Fruit fly (Drosophila melanogaster) whole organism, embryonic: ENCODE data around the gene Pp2A-29B.
A peak's percentile ranks its signal among the peaks of the same experiment; 100 is the strongest.

Experiments used
- Abd-B ChIP-seq: fragments of 200-800 bp; sonication (Bioruptor generic); optimal IDR thresholded peaks from 2 replicates; lab custom pipeline; 2018; ENCODE audit warnings: missing biosample characterization, mild to moderate bottlenecking, missing genetic modification characterization, moderate library complexity
- Atf-2 ChIP-seq: fragments of 200-800 bp; sonication (Bioruptor generic); optimal IDR thresholded peaks from 2 replicates; lab custom pipeline; 2016; ENCODE audit warnings: missing biosample characterization, missing genetic modification characterization
- Bgb ChIP-seq: fragments of 200-800 bp; sonication (Bioruptor generic); IDR thresholded peaks from 2 replicates; pipeline ENCODE4 v1.3.6; 2022; ENCODE audit warnings: missing biosample characterization, missing genetic modification characterization; ENCODE audit not compliant: partially characterized antibody
- CG13424 ChIP-seq: fragments of 200-800 bp; sonication (Bioruptor generic); optimal IDR thresholded peaks from 2 replicates; lab custom pipeline; 2019; ENCODE audit warnings: missing biosample characterization, mild to moderate bottlenecking, missing genetic modification characterization, moderate library complexity
- CG15601 ChIP-seq: fragments of 200-800 bp; sonication (Bioruptor generic); optimal IDR thresholded peaks from 3 replicates; lab custom pipeline; 2019; ENCODE audit warnings: missing biosample characterization, mild to moderate bottlenecking, missing genetic modification characterization, moderate library complexity
- CG1832 ChIP-seq: fragments of 200-800 bp; sonication (Bioruptor generic); optimal IDR thresholded peaks from 2 replicates; lab custom pipeline; 2017; ENCODE audit warnings: missing biosample characterization, mild to moderate bottlenecking, missing genetic modification characterization, inconsistent platforms
- CG3281 ChIP-seq: fragments of 200-800 bp; sonication (Bioruptor generic); optimal IDR thresholded peaks from 3 replicates; lab custom pipeline; 2017; ENCODE audit warnings: missing biosample characterization, mild to moderate bottlenecking, missing genetic modification characterization
- CG6813 ChIP-seq: fragments of 200-800 bp; sonication (Bioruptor generic); optimal IDR thresholded peaks from 2 replicates; lab custom pipeline; 2017; ENCODE audit warnings: missing biosample characterization, missing genetic modification characterization, mild to moderate bottlenecking, moderate library complexity, missing genetic modification reagents
- CG7556 ChIP-seq: fragments of 200-800 bp; sonication (Bioruptor generic); optimal IDR thresholded peaks from 2 replicates; lab custom pipeline; 2017; ENCODE audit warnings: missing biosample characterization, mild to moderate bottlenecking, missing genetic modification characterization
- CG7839 ChIP-seq: fragments of 200-800 bp; sonication (Bioruptor generic); optimal IDR thresholded peaks from 3 replicates; lab custom pipeline; 2018; ENCODE audit warnings: missing biosample characterization, mild to moderate bottlenecking, missing genetic modification characterization, moderate library complexity
- CG7963 ChIP-seq: fragments of 200-800 bp; sonication (Bioruptor generic); IDR thresholded peaks from 3 replicates; pipeline ENCODE4 v1.3.6; 2022; ENCODE audit warnings: missing biosample characterization, missing genetic modification characterization; ENCODE audit not compliant: partially characterized antibody
- CoRest ChIP-seq: fragments of 200-800 bp; sonication (Bioruptor generic); optimal IDR thresholded peaks from 3 replicates; lab custom pipeline; 2018; ENCODE audit warnings: missing biosample characterization, mild to moderate bottlenecking, missing genetic modification characterization, moderate library complexity
- Dbx ChIP-seq: fragments of 200-800 bp; sonication (Bioruptor generic); IDR thresholded peaks from 3 replicates; pipeline ENCODE4 v1.3.6; 2022; ENCODE audit warnings: missing biosample characterization, missing genetic modification characterization
- Ets65A ChIP-seq: fragments of 200-800 bp; sonication (Bioruptor generic); peaks from one replicate; lab custom pipeline; 2016; ENCODE audit warnings: missing biosample characterization, missing genetic modification characterization
- HLH54F ChIP-seq: fragments of 200-800 bp; sonication (Bioruptor generic); optimal IDR thresholded peaks from 3 replicates; lab custom pipeline; 2016; ENCODE audit warnings: missing biosample characterization, missing genetic modification characterization
- Hmr ChIP-seq: fragments of 200-800 bp; sonication (Bioruptor generic); optimal IDR thresholded peaks from 3 replicates; lab custom pipeline; 2017; ENCODE audit warnings: mild to moderate bottlenecking, missing biosample characterization, missing genetic modification reagents, missing genetic modification characterization
- Hr3 ChIP-seq: fragments of 200-800 bp; sonication (Bioruptor generic); optimal IDR thresholded peaks from 3 replicates; lab custom pipeline; 2016; ENCODE audit warnings: missing biosample characterization, missing genetic modification characterization
- Hr39 ChIP-seq: fragments of >200 bp; optimal IDR thresholded peaks from 2 replicates; lab custom pipeline; 2017
- Hr51 ChIP-seq, 2 experiments: fragments of 200-800 bp; sonication (Bioruptor generic); optimal IDR thresholded peaks; 2 replicates in 1 of 2; 3 replicates in 1 of 2; lab custom pipeline; 2016 to 2018; ENCODE audit warnings: missing biosample characterization in 2 of 2, missing genetic modification characterization in 2 of 2, mild to moderate bottlenecking in 1 of 2, moderate library complexity in 1 of 2
- Med ChIP-seq: fragments of 200-800 bp; sonication (Bioruptor generic); peaks from one replicate; lab custom pipeline; 2016; ENCODE audit warnings: missing biosample characterization, missing genetic modification characterization, mild to moderate bottlenecking, inconsistent platforms, moderate library complexity
- Meics ChIP-seq: fragments of 200-800 bp; sonication (Bioruptor generic); optimal IDR thresholded peaks from 2 replicates; lab custom pipeline; 2017; ENCODE audit warnings: missing biosample characterization, mild to moderate bottlenecking, missing genetic modification characterization
- Rx ChIP-seq: fragments of 200-800 bp; sonication (Bioruptor generic); IDR thresholded peaks from 2 replicates; pipeline ENCODE4 v1.3.6; 2022; ENCODE audit warnings: missing biosample characterization, missing genetic modification characterization
- bbx ChIP-seq: fragments of 200-800 bp; sonication (Bioruptor generic); IDR thresholded peaks from 2 replicates; pipeline ENCODE4 v1.3.6; 2022; ENCODE audit warnings: missing biosample characterization, missing genetic modification characterization; ENCODE audit not compliant: partially characterized antibody
- crc ChIP-seq: fragments of 200-800 bp; sonication (Bioruptor generic); optimal IDR thresholded peaks from 2 replicates; lab custom pipeline; 2016; ENCODE audit warnings: missing biosample characterization, missing genetic modification characterization
- crol ChIP-seq: fragments of 200-800 bp; sonication (Bioruptor generic); IDR thresholded peaks from 2 replicates; pipeline ENCODE4 v1.3.6; 2022; ENCODE audit warnings: missing biosample characterization, missing genetic modification characterization
- cwo ChIP-seq: fragments of 200-800 bp; sonication (Bioruptor generic); optimal IDR thresholded peaks from 3 replicates; lab custom pipeline; 2017; ENCODE audit warnings: missing biosample characterization, missing genetic modification characterization, mild to moderate bottlenecking, moderate library complexity, missing genetic modification reagents
- dm ChIP-seq: fragments of 200-800 bp; sonication (Bioruptor generic); optimal IDR thresholded peaks from 3 replicates; lab custom pipeline; 2016; ENCODE audit warnings: missing biosample characterization, missing genetic modification characterization
- eyg ChIP-seq: fragments of 200-800 bp; sonication (Bioruptor generic); optimal IDR thresholded peaks from 3 replicates; lab custom pipeline; 2016; ENCODE audit warnings: missing biosample characterization, missing genetic modification characterization
- jigr1 ChIP-seq: fragments of 200-800 bp; sonication (Bioruptor generic); IDR thresholded peaks from 3 replicates; pipeline ENCODE4 v1.3.6; 2022; ENCODE audit warnings: missing biosample characterization, missing genetic modification characterization
- ken ChIP-seq: fragments of 200-800 bp; sonication (Bioruptor generic); IDR thresholded peaks from 3 replicates; pipeline ENCODE4 v1.3.6; 2022; ENCODE audit warnings: missing biosample characterization, missing genetic modification characterization
- lola ChIP-seq, 3 experiments: fragments of >200 bp in 2 of 3; fragments of 200-800 bp in 1 of 3; sonication (Bioruptor generic) in 1 of 3; optimal IDR thresholded peaks; 2 replicates each; lab custom pipeline; 2017 to 2019; ENCODE audit warnings: missing biosample characterization in 3 of 3, missing genetic modification characterization in 3 of 3, mild to moderate bottlenecking in 1 of 3, moderate library complexity in 1 of 3
- phol ChIP-seq: fragments of 200-800 bp; sonication (Bioruptor generic); optimal IDR thresholded peaks from 3 replicates; lab custom pipeline; 2018; ENCODE audit warnings: missing biosample characterization, mild to moderate bottlenecking, missing genetic modification characterization, moderate library complexity
- row ChIP-seq: fragments of 200-800 bp; sonication (Bioruptor generic); IDR thresholded peaks from 3 replicates; pipeline ENCODE4 v1.3.6; 2022; ENCODE audit warnings: missing biosample characterization, missing genetic modification characterization
- slbo ChIP-seq: fragments of 200-800 bp; sonication (Bioruptor generic); IDR thresholded peaks from 2 replicates; pipeline ENCODE4 v1.3.6; 2022; ENCODE audit warnings: missing biosample characterization, missing genetic modification characterization
- stwl ChIP-seq: fragments of 200-800 bp; sonication (Bioruptor generic); optimal IDR thresholded peaks from 3 replicates; lab custom pipeline; 2018; ENCODE audit warnings: missing biosample characterization, mild to moderate bottlenecking, missing genetic modification characterization, moderate library complexity
- sug ChIP-seq: fragments of 200-800 bp; optimal IDR thresholded peaks from 2 replicates; lab custom pipeline; 2019; ENCODE audit warnings: missing biosample characterization, mild to moderate bottlenecking, missing genetic modification characterization, moderate library complexity
- tin ChIP-seq: fragments of 200-800 bp; sonication (Bioruptor generic); optimal IDR thresholded peaks from 3 replicates; lab custom pipeline; 2016; ENCODE audit warnings: missing biosample characterization, missing genetic modification characterization
- trem ChIP-seq: fragments of 200-800 bp; optimal IDR thresholded peaks from 3 replicates; lab custom pipeline; 2019; ENCODE audit warnings: missing biosample characterization, mild to moderate bottlenecking, missing genetic modification characterization, moderate library complexity
- unpg ChIP-seq: fragments of 200-800 bp; sonication (Bioruptor generic); optimal IDR thresholded peaks from 3 replicates; lab custom pipeline; 2018; ENCODE audit warnings: missing biosample characterization, mild to moderate bottlenecking, missing genetic modification characterization, moderate library complexity
- wor ChIP-seq: fragments of 200-800 bp; sonication (Bioruptor generic); IDR thresholded peaks from 2 replicates; pipeline ENCODE4 v1.3.6; 2022; ENCODE audit warnings: missing biosample characterization, missing genetic modification characterization

The Pp2A-29B gene

dm6 chr2L:8333185-8333584 is 32.7 kb upstream of the Pp2A-29B start (continued):
- TF ChIP-seq stwl (tag; lab: Kevin White, UChicago) (no peak), Hr3 (GFP tag; lab: Kevin White, UChicago) (no peak), CG1832 (GFP tag; lab: Kevin White, UChicago) (no peak), Rx (GFP tag; lab: Robert Waterston, UW) (no peak), Ets65A (GFP tag; lab: Kevin White, UChicago) (peak; percentile 27), Dbx (0 out of 3 replicates have a peak, but pooled peaks have one; percentile 5), Med (GFP tag; lab: Kevin White, UChicago) (peak; percentile 65), crc (GFP tag; lab: Kevin White, UChicago) (no peak), CG7556 (GFP tag; lab: Kevin White, UChicago) (peak; percentile 29), ken (no peak), jigr1 (GFP tag; lab: Robert Waterston, UW) (no peak), Hr51 (GFP tag; optimal IDR thresholded peaks at IDR 0.05; lab: Kevin White, UChicago) (peak in 1 of 2 experiments; percentile 30), Hmr (peak; percentile 44), CoRest (tag; lab: Kevin White, UChicago) (peak; percentile 20), dm (no peak), row (GFP tag; lab: Robert Waterston, UW) (0 out of 3 replicates have a peak, but pooled peaks have one; percentile 34), CG3281 (peak; percentile 20), sug (tag; lab: Kevin White, UChicago) (no peak), CG7839 (peak; percentile 32), Meics (GFP tag; lab: Kevin White, UChicago) (peak; percentile 54), lola (GFP tag; optimal IDR thresholded peaks at IDR 0.05; lab: Kevin White, UChicago) (no peak), eyg (GFP tag; lab: Kevin White, UChicago) (no peak), Bgb (GFP tag; lab: Robert Waterston, UW) (no peak), bbx (GFP tag; lab: Robert Waterston, UW) (no peak), cwo (peak; percentile 12), tin (GFP tag; lab: Kevin White, UChicago) (no peak), HLH54F (GFP tag; lab: Kevin White, UChicago) (no peak), Abd-B (peak; percentile 5), unpg (GFP tag; lab: Kevin White, UChicago) (no peak), phol (peak; percentile 4), trem (tag; lab: Kevin White, UChicago) (no peak), slbo (peak; percentile 31; the same call in 1 of the 2 replicates)

- no peak for TF ChIP-seq CG6813 (GFP tag; lab: Kevin White, UChicago)
- TF ChIP-seq CG13424 (tag; lab: Kevin White, UChicago), result no peak
- peak; percentile 75 for TF ChIP-seq Hr39 (lab: Kevin White, UChicago)
- TF ChIP-seq crol (GFP tag; lab: Robert Waterston, UW), result peak; percentile 41
- 0 out of 3 replicates have a peak, but pooled peaks have one; percentile 13 for TF ChIP-seq CG7963 (GFP tag; lab: Robert Waterston, UW)
- no peak for TF ChIP-seq CG15601 (tag; lab: Kevin White, UChicago)
- TF ChIP-seq wor, result no peak
- no peak for TF ChIP-seq trem (tag; lab: Kevin White, UChicago)
- no peak for TF ChIP-seq Atf-2 (GFP tag; lab: Kevin White, UChicago)
- TF ChIP-seq, all 482 proteins: peak for 3
Observed at dm6 chr2L:8333624-8334023, 32.2 kb upstream of the Pp2A-29B start.
